Worm (Caenorhabditis elegans) whole organism, L2 larva: Measurements from ENCODE around the gene srh-286.

Source experiments
- F13H6.1 ChIP-seq: sonication (generic microtip); optimal IDR thresholded peaks from 2 replicates; lab custom pipeline; 2016; ENCODE audit warnings: missing genetic modification characterization, missing compliant biosample characterization
- R02D3.7 ChIP-seq: fragments of 150-350 bp; optimal IDR thresholded peaks from 2 replicates; lab custom pipeline; 2014; ENCODE audit warnings: missing biosample characterization, missing genetic modification characterization
- Y55F3AM.14 ChIP-seq: fragments of 200-800 bp; sonication (Bioruptor generic); optimal IDR thresholded peaks from 2 replicates; lab custom pipeline; 2018; ENCODE audit warnings: mild to moderate bottlenecking, missing genetic modification characterization, missing compliant biosample characterization
- ZK546.5 ChIP-seq: sonication (generic microtip); optimal IDR thresholded peaks from 2 replicates; lab custom pipeline; 2017; ENCODE audit warnings: missing biosample characterization, missing genetic modification characterization
- alr-1 ChIP-seq: fragments of 150-350 bp; optimal IDR thresholded peaks from 2 replicates; lab custom pipeline; 2014; ENCODE audit warnings: missing biosample characterization, missing genetic modification characterization
- aly-2 ChIP-seq: fragments of 150-350 bp; optimal IDR thresholded peaks from 2 replicates; lab custom pipeline; 2014; ENCODE audit warnings: missing biosample characterization, missing genetic modification characterization
- ama-1 ChIP-seq: fragments of 150-350 bp; optimal IDR thresholded peaks from 2 replicates; lab custom pipeline; 2018; ENCODE audit warnings: inconsistent platforms
- blmp-1 ChIP-seq: sonication (generic microtip); optimal IDR thresholded peaks from 2 replicates; lab custom pipeline; 2017; ENCODE audit warnings: missing genetic modification characterization, mild to moderate bottlenecking, missing compliant biosample characterization, antibody characterized with exemption, moderate library complexity; ENCODE audit not compliant: insufficient read depth
- ceh-16 ChIP-seq: fragments of 150-350 bp; optimal IDR thresholded peaks from 2 replicates; lab custom pipeline; 2014; ENCODE audit warnings: missing biosample characterization, missing genetic modification characterization
- crh-2 ChIP-seq: sonication (generic microtip); optimal IDR thresholded peaks from 2 replicates; lab custom pipeline; 2017; ENCODE audit warnings: missing biosample characterization, missing genetic modification characterization
- egl-27 ChIP-seq: sonication (generic microtip); optimal IDR thresholded peaks from 3 replicates; lab custom pipeline; 2017; ENCODE audit warnings: missing biosample characterization, missing genetic modification reagents, missing genetic modification characterization
- elt-1 ChIP-seq: fragments of 150-350 bp; optimal IDR thresholded peaks from 2 replicates; lab custom pipeline; 2014; ENCODE audit warnings: missing biosample characterization, missing genetic modification characterization
- elt-3 ChIP-seq: sonication (generic microtip); optimal IDR thresholded peaks from 2 replicates; lab custom pipeline; 2017; ENCODE audit warnings: missing biosample characterization, missing genetic modification characterization
- fos-1 ChIP-seq: fragments of 150-350 bp; optimal IDR thresholded peaks from 2 replicates; lab custom pipeline; 2014; ENCODE audit warnings: missing biosample characterization, missing genetic modification characterization
- gmeb-1 ChIP-seq: fragments of 150-350 bp; optimal IDR thresholded peaks from 2 replicates; lab custom pipeline; 2014; ENCODE audit warnings: missing biosample characterization, missing genetic modification characterization
- lin-39 ChIP-seq: fragments of 150-350 bp; optimal IDR thresholded peaks from 2 replicates; lab custom pipeline; 2014; ENCODE audit warnings: missing biosample characterization, missing genetic modification reagents, missing genetic modification characterization
- lsy-2 ChIP-seq, 2 experiments: fragments of 150-350 bp in 1 of 2; sonication (generic microtip) in 1 of 2; optimal IDR thresholded peaks; 2 replicates each; lab custom pipeline; 2014 to 2017; ENCODE audit warnings: missing biosample characterization in 2 of 2, missing genetic modification characterization in 2 of 2
- mab-5 ChIP-seq: fragments of 150-350 bp; optimal IDR thresholded peaks from 2 replicates; lab custom pipeline; 2014; ENCODE audit warnings: missing biosample characterization, missing genetic modification characterization
- mbf-1 ChIP-seq: sonication (generic microtip); optimal IDR thresholded peaks from 2 replicates; lab custom pipeline; 2017; ENCODE audit warnings: missing biosample characterization, missing genetic modification characterization
- nhr-10 ChIP-seq: sonication (generic microtip); optimal IDR thresholded peaks from 2 replicates; lab custom pipeline; 2017; ENCODE audit warnings: missing biosample characterization, missing genetic modification characterization
- nhr-11 ChIP-seq: fragments of 150-350 bp; optimal IDR thresholded peaks from 2 replicates; lab custom pipeline; 2014; ENCODE audit warnings: missing biosample characterization, missing genetic modification characterization
- nhr-12 ChIP-seq: fragments of 150-350 bp; optimal IDR thresholded peaks from 2 replicates; lab custom pipeline; 2014; ENCODE audit warnings: missing biosample characterization, missing genetic modification characterization
- nhr-21 ChIP-seq: fragments of 150-350 bp; optimal IDR thresholded peaks from 2 replicates; lab custom pipeline; 2014; ENCODE audit warnings: missing biosample characterization, missing genetic modification characterization
- nhr-23 ChIP-seq: fragments of 150-350 bp; optimal IDR thresholded peaks from 2 replicates; lab custom pipeline; 2014; ENCODE audit warnings: missing biosample characterization, missing genetic modification reagents, missing genetic modification characterization
- nhr-237 ChIP-seq: fragments of 150-350 bp; optimal IDR thresholded peaks from 2 replicates; lab custom pipeline; 2014; ENCODE audit warnings: missing biosample characterization, missing genetic modification characterization
- nhr-25 ChIP-seq: fragments of 150-350 bp; sonication (generic microtip); optimal IDR thresholded peaks from 3 replicates; lab custom pipeline; 2014; ENCODE audit warnings: missing biosample characterization, missing genetic modification characterization
- nhr-77 ChIP-seq: fragments of 150-350 bp; optimal IDR thresholded peaks from 2 replicates; lab custom pipeline; 2014; ENCODE audit warnings: missing biosample characterization, missing genetic modification characterization
- sem-4 ChIP-seq: fragments of 150-350 bp; optimal IDR thresholded peaks from 2 replicates; lab custom pipeline; 2014; ENCODE audit warnings: missing biosample characterization, missing genetic modification reagents, missing genetic modification characterization
- skn-1 ChIP-seq: sonication (generic microtip); optimal IDR thresholded peaks from 2 replicates; lab custom pipeline; 2017; ENCODE audit warnings: missing biosample characterization, missing genetic modification characterization
- sma-3 ChIP-seq: sonication (generic microtip); optimal IDR thresholded peaks from 2 replicates; lab custom pipeline; 2016; ENCODE audit warnings: missing genetic modification reagents, missing genetic modification characterization, missing compliant biosample characterization
- sma-9 ChIP-seq, 2 experiments: fragments of 150-350 bp in 1 of 2; sonication (generic microtip) in 1 of 2; optimal IDR thresholded peaks; 2 replicates each; lab custom pipeline; 2014 to 2016; ENCODE audit warnings: missing genetic modification characterization in 2 of 2, mild to moderate bottlenecking in 1 of 2, missing biosample characterization in 1 of 2, missing compliant biosample characterization in 1 of 2, missing genetic modification reagents in 1 of 2, moderate library complexity in 1 of 2
- snpc-4 ChIP-seq: fragments of 150-350 bp; optimal IDR thresholded peaks from 2 replicates; lab custom pipeline; 2014; ENCODE audit warnings: missing biosample characterization, missing genetic modification characterization
- zag-1 ChIP-seq: fragments of 150-350 bp; optimal IDR thresholded peaks from 2 replicates; lab custom pipeline; 2014; ENCODE audit warnings: missing biosample characterization, missing genetic modification characterization
- ztf-1 ChIP-seq: fragments of 200-800 bp; sonication (Bioruptor generic); conservative IDR thresholded peaks from 2 replicates; pipeline ENCODE4 v1.3.6; 2022; ENCODE audit warnings: missing genetic modification characterization, missing compliant biosample characterization
- ztf-11 ChIP-seq: sonication (generic microtip); optimal IDR thresholded peaks from 2 replicates; lab custom pipeline; 2017; ENCODE audit warnings: missing biosample characterization, missing genetic modification characterization
- ztf-4 ChIP-seq: fragments of 150-350 bp; optimal IDR thresholded peaks from 2 replicates; lab custom pipeline; 2014; ENCODE audit warnings: missing biosample characterization, missing genetic modification characterization

Gene srh-286

DNA sequence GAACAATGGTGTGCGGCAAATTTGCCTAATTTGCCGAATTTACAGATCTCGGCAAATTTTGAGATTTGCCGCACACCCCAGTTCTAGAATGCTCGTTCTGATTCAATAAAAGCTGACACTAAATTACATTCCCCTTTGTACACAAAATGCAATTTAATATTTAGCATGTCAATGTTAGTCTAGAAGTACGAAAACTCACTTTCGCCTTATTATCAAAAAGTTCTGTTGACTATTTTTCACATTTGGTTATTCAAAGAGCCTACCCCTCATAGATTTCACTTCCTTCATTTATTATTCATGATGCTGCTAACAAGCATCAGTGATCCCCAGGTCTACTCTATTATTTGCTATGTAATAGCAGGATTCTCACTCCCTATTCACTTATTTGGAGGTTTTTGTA, 25.4 kb downstream of the srh-286 start, which contains the start of gene srh-298:
TSS of gene srh-298 (plus strand) at position 301 of the 400 bp plus-strand sequence.
- TF ChIP-seq crh-2 (tag; lab: Kevin White, UChicago) = no peak
- TF ChIP-seq fos-1 = no peak
- TF ChIP-seq nhr-21 (tag; lab: Kevin White, UChicago) = no peak
- no peak for TF ChIP-seq mbf-1 (tag; lab: Kevin White, UChicago)
- no peak for TF ChIP-seq egl-27 (tag; lab: Kevin White, UChicago)
- TF ChIP-seq mab-5 (tag; lab: Kevin White, UChicago) = no peak
- TF ChIP-seq Y55F3AM.14 (GFP tag; lab: Kevin White, UChicago) = no peak
- no peak for TF ChIP-seq sma-3
- no peak for TF ChIP-seq ztf-1 (GFP tag; lab: Robert Waterston, UW)
- TF ChIP-seq blmp-1 (tag; lab: Kevin White, UChicago) = no peak
- TF ChIP-seq ztf-4 (tag; lab: Kevin White, UChicago) = no peak
- TF ChIP-seq, all 48 proteins: peak for 0

- no peak for TF ChIP-seq sma-9 (GFP tag; optimal IDR thresholded peaks at IDR 0.05; lab: Kevin White, UChicago)
- no peak for TF ChIP-seq sma-9 (tag; optimal IDR thresholded peaks at IDR 0.05; lab: Kevin White, UChicago)
- no peak for TF ChIP-seq aly-2
- no peak for TF ChIP-seq gmeb-1 (tag; lab: Kevin White, UChicago)
- TF ChIP-seq nhr-23 (tag; lab: Kevin White, UChicago) = no peak
- no peak for TF ChIP-seq nhr-11 (tag; lab: Kevin White, UChicago)
- no peak for TF ChIP-seq ama-1 (lab: Kevin White, UChicago)
- no peak for TF ChIP-seq ZK546.5
- TF ChIP-seq nhr-237 (tag; lab: Kevin White, UChicago) = no peak
- TF ChIP-seq ztf-4 (tag; lab: Kevin White, UChicago) = no peak
- no peak for TF ChIP-seq ztf-1 (GFP tag; lab: Robert Waterston, UW)
- TF ChIP-seq nhr-25 (tag; lab: Kevin White, UChicago) = no peak
- no peak for TF ChIP-seq ceh-16
- TF ChIP-seq elt-3 (tag; lab: Kevin White, UChicago) = no peak
- no peak for TF ChIP-seq nhr-12
- no peak for TF ChIP-seq lsy-2 (tag; optimal IDR thresholded peaks at IDR 0.05; lab: Kevin White, UChicago)
- no peak for TF ChIP-seq ztf-11 (tag; lab: Kevin White, UChicago)
- no peak for TF ChIP-seq elt-1 (tag; lab: Kevin White, UChicago)
Measured at ce11 chrV:17812127-17812526, 31.9 kb downstream of the srh-286 start.

DNA sequence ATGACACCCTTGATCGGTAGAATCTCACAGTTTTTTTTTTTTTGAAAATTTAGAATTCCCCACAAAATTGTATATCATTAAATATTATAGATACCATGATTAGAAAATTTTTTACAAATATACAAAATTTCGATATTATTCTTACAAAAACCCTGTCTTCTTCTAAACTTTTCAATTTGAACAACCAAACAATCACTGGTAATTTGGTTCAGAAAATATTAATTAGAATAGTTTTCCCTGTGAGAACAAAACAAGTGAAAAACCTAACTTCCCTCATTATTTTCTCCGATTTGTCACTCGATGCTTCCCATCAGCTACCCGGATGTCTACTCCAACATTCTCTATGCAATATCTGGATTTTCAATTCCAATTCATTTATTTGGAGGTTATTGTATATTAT, 34.0 kb downstream of the srh-286 start, which contains the start of gene srh-296:
TSS of gene srh-296 (plus strand) at position 301 of the 400 bp plus-strand sequence.
- TF ChIP-seq skn-1 (no peak), blmp-1 (tag; lab: Kevin White, UChicago) (no peak), nhr-10 (no peak), crh-2 (tag; lab: Kevin White, UChicago) (no peak), elt-1 (tag; lab: Kevin White, UChicago) (no peak), nhr-11 (tag; lab: Kevin White, UChicago) (no peak), fos-1 (no peak)

ce11 chrV:17805323-17805722, 38.7 kb downstream of the srh-286 start, which contains the start of gene srh-291:
TSS of gene srh-291 (plus strand) at chrV:17805623.
- TF ChIP-seq alr-1 (tag; lab: Kevin White, UChicago) (no peak), aly-2 (no peak), sem-4 (tag; lab: Kevin White, UChicago) (no peak), nhr-77 (no peak), zag-1 (tag; lab: Kevin White, UChicago) (no peak), F13H6.1 (tag; lab: Kevin White, UChicago) (no peak), R02D3.7 (tag; lab: Kevin White, UChicago) (no peak), nhr-21 (tag; lab: Kevin White, UChicago) (no peak), ZK546.5 (no peak), ztf-1 (GFP tag; lab: Robert Waterston, UW) (no peak), snpc-4 (tag; lab: Kevin White, UChicago) (no peak), lin-39 (no peak), ceh-16 (no peak)
